Worm (Caenorhabditis elegans): Measurements from ENCODE around the gene W04G3.11.

Gene W04G3.11

DNA sequence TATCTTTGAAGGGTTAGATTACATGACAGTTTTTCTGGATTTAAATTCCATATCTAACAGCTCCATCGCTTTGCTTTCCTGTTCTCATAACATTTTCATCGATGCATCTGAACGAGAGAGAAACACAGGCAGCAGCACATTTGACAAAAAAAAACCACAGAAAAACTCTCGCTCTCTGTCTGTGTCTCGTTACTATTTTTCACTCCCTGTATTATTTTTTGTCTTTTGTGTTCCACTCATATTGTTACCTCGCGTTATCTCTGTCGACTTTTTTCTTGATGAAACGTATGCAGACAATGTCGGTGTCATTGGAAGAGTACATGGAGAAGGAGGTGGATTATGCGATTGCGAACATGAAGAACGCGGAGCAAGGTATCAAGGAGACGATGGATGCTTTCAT, at the start of gene W04G3.11:
Gene W04G3.11 (plus strand): TSS at position 244 of the 400 bp plus-strand sequence.
- TF ChIP-seq nhr-71 (tag; optimal IDR thresholded peaks at IDR 0.05) (no peak), aha-1 (tag; optimal IDR thresholded peaks at IDR 0.05) (no peak), unc-62 (GFP tag; optimal IDR thresholded peaks at IDR 0.05) (no peak), fkh-8 (tag; optimal IDR thresholded peaks at IDR 0.05) (no peak), sptf-1 (tag; optimal IDR thresholded peaks at IDR 0.05) (no peak), F16B12.6 (tag; optimal IDR thresholded peaks at IDR 0.05) (no peak), nhr-19 (GFP tag; conservative IDR thresholded peaks at IDR 0.05) (no peak), snu-23 (GFP tag; optimal IDR thresholded peaks at IDR 0.05) (no peak), ceh-63 (GFP tag; optimal IDR thresholded peaks at IDR 0.05) (no peak), zag-1 (tag; optimal IDR thresholded peaks at IDR 0.05) (no peak), nhr-20 (tag; optimal IDR thresholded peaks at IDR 0.05) (no peak)

DNA sequence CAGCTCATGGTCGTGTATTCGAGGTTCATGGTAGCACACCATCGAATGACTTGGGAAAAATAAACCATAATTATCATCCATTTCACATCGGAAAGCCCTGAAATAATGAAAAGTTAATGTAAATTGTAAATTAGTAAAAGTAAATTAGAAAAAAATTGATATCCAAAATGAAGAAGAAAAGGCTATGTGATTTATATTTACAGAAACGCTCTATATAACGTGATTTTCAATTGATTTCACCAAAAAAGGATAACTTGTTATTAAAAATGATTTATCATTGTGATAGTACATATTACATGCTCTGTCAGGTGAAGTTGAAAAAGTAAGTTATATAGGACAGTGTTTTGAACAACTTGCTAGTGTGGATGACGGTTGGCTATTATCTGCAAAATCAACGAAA, 46.2 kb upstream of the W04G3.11 start, which contains the start of gene C09F12.3:
Gene C09F12.3 (minus strand): TSS at position 101 of the 400 bp plus-strand sequence.
- TF ChIP-seq grh-1 (GFP tag; IDR thresholded peaks at IDR 0.05) (no peak), ceh-63 (GFP tag; optimal IDR thresholded peaks at IDR 0.05) (no peak), sox-4 (tag; optimal IDR thresholded peaks at IDR 0.05) (no peak)

DNA sequence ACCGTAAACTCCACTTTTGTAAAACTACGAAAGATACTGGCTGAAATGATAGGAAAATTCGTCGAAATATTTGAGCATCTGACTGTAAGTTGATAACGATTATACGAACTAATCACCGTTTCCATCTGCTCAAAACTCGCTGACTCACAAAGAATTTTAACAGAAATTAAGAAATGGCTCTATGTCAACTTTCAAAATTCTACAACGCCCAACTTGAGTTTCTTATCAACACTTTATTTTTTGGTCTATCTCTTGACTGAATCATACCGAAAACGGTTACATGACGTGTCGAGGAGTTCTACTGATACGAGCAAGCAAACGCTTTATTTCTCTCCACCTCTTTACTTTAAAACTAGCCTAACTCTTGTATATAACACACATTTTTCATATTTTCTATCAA, 41.8 kb upstream of the W04G3.11 start, which contains the start of gene clc-1:
Gene clc-1 (plus strand): TSS at position 264 of the 400 bp plus-strand sequence.
- TF ChIP-seq lin-35 (GFP tag; optimal IDR thresholded peaks at IDR 0.05) (no peak), isw-1 (GFP tag; IDR thresholded peaks at IDR 0.05) (no peak), ceh-63 (GFP tag; optimal IDR thresholded peaks at IDR 0.05) (no peak), unc-130 (tag; optimal IDR thresholded peaks at IDR 0.05) (no peak), dsc-1 (tag; optimal IDR thresholded peaks at IDR 0.05) (no peak), nhr-19 (GFP tag; conservative IDR thresholded peaks at IDR 0.05) (no peak), sox-4 (tag; optimal IDR thresholded peaks at IDR 0.05) (no peak), nhr-76 (tag; optimal IDR thresholded peaks at IDR 0.05) (no peak), tlp-1 (tag; optimal IDR thresholded peaks at IDR 0.05) (peak; percentile 32), ceh-8 (GFP tag; optimal IDR thresholded peaks at IDR 0.05) (no peak), C16A3.4 (tag; optimal IDR thresholded peaks at IDR 0.05) (no peak), nhr-28 (tag; optimal IDR thresholded peaks at IDR 0.05) (no peak), nhr-11 (tag; optimal IDR thresholded peaks at IDR 0.05) (no peak), nhr-90 (tag; optimal IDR thresholded peaks at IDR 0.05; ENCODE audit: poor library complexity) (no peak), mep-1 (tag; optimal IDR thresholded peaks at IDR 0.05) (no peak), elt-2 (tag; optimal IDR thresholded peaks at IDR 0.05) (peak; percentile 96), alr-1 (tag; optimal IDR thresholded peaks at IDR 0.05; ENCODE audit: borderline replicate concordance) (no peak), snpc-4 (tag; optimal IDR thresholded peaks at IDR 0.05) (no peak), efl-1 (optimal IDR thresholded peaks at IDR 0.05) (no peak), efl-1 (GFP tag; optimal IDR thresholded peaks at IDR 0.05 in 1 of 2) (peak in 1 of 2 experiments; percentile 79), jun-1 (tag; optimal IDR thresholded peaks at IDR 0.05) (peak; percentile 34), aly-2 (tag; optimal IDR thresholded peaks at IDR 0.05) (no peak), nhr-71 (tag; optimal IDR thresholded peaks at IDR 0.05) (peak; percentile 1), unc-30 (tag; optimal IDR thresholded peaks at IDR 0.05) (no peak), egl-27 (tag; optimal IDR thresholded peaks at IDR 0.05) (no peak), tbx-2 (tag; optimal IDR thresholded peaks at IDR 0.05) (no peak), irx-1 (tag; optimal IDR thresholded peaks at IDR 0.05) (no peak), sptf-1 (tag; optimal IDR thresholded peaks at IDR 0.05) (no peak), nhr-47 (tag; optimal IDR thresholded peaks at IDR 0.05) (no peak), nhr-20 (tag; optimal IDR thresholded peaks at IDR 0.05) (no peak), mef-2 (tag; optimal IDR thresholded peaks at IDR 0.05) (no peak), nhr-77 (tag; optimal IDR thresholded peaks at IDR 0.05) (no peak), swsn-7 (tag; optimal IDR thresholded peaks at IDR 0.05) (no peak)

All from whole organism, L1 larva.